Fruit fly (Drosophila melanogaster) whole organism, embryonic: ENCODE data around the gene CG43880.

ENCODE experiments used
- BEAF-32 ChIP-seq: fragments of 200-800 bp; sonication (Bioruptor generic); optimal IDR thresholded peaks from 3 replicates; lab custom pipeline; 2017; ENCODE audit warnings: missing biosample characterization, missing genetic modification characterization, mild to moderate bottlenecking, moderate library complexity, missing genetic modification reagents
- Bgb ChIP-seq: fragments of 200-800 bp; sonication (Bioruptor generic); IDR thresholded peaks from 2 replicates; pipeline ENCODE4 v1.3.6; 2022; ENCODE audit warnings: missing biosample characterization, missing genetic modification characterization; ENCODE audit not compliant: partially characterized antibody
- CG10462 ChIP-seq: fragments of 200-800 bp; sonication (Bioruptor generic); optimal IDR thresholded peaks from 2 replicates; lab custom pipeline; 2016; ENCODE audit warnings: missing biosample characterization, missing genetic modification characterization
- CG11504 ChIP-seq: fragments of 200-800 bp; sonication (Bioruptor generic); optimal IDR thresholded peaks from 3 replicates; lab custom pipeline; 2019; ENCODE audit warnings: missing biosample characterization, mild to moderate bottlenecking, missing genetic modification characterization, moderate library complexity
- CG14710 ChIP-seq: fragments of 200-800 bp; sonication (Bioruptor generic); optimal IDR thresholded peaks from 3 replicates; lab custom pipeline; 2019; ENCODE audit warnings: missing biosample characterization, mild to moderate bottlenecking, missing genetic modification characterization, moderate library complexity
- CG17568 ChIP-seq: fragments of 200-800 bp; sonication (Bioruptor generic); optimal IDR thresholded peaks from 2 replicates; lab custom pipeline; 2018; ENCODE audit warnings: missing biosample characterization, mild to moderate bottlenecking, missing genetic modification characterization, moderate library complexity
- CG2116 ChIP-seq: fragments of 200-800 bp; sonication (Bioruptor generic); optimal IDR thresholded peaks from 3 replicates; lab custom pipeline; 2018; ENCODE audit warnings: missing biosample characterization, mild to moderate bottlenecking, missing genetic modification characterization
- CG2120 ChIP-seq: fragments of 200-800 bp; sonication (Bioruptor generic); optimal IDR thresholded peaks from 3 replicates; lab custom pipeline; 2016; ENCODE audit warnings: missing biosample characterization, missing genetic modification characterization
- CG34224 ChIP-seq: fragments of 200-800 bp; sonication (Bioruptor generic); IDR thresholded peaks from 3 replicates; pipeline ENCODE4 v1.3.6; 2022; ENCODE audit warnings: missing biosample characterization, missing genetic modification characterization; ENCODE audit not compliant: partially characterized antibody
- CG4730 ChIP-seq: fragments of 200-800 bp; sonication (Bioruptor generic); IDR thresholded peaks from 2 replicates; pipeline ENCODE4 v1.3.6; 2022; ENCODE audit warnings: missing biosample characterization, missing genetic modification characterization
- CG6854 ChIP-seq: fragments of 200-800 bp; sonication (Bioruptor generic); optimal IDR thresholded peaks from 3 replicates; lab custom pipeline; 2017; ENCODE audit warnings: missing biosample characterization, mild to moderate bottlenecking, missing genetic modification characterization
- CG7357 ChIP-seq: fragments of 200-800 bp; sonication (Bioruptor generic); IDR thresholded peaks from 3 replicates; pipeline ENCODE4 v1.3.6; 2022; ENCODE audit warnings: missing biosample characterization, missing genetic modification characterization
- CG7963 ChIP-seq: fragments of 200-800 bp; sonication (Bioruptor generic); IDR thresholded peaks from 3 replicates; pipeline ENCODE4 v1.3.6; 2022; ENCODE audit warnings: missing biosample characterization, missing genetic modification characterization; ENCODE audit not compliant: partially characterized antibody
- D ChIP-seq, 2 experiments: fragments of 200-800 bp in 1 of 2; fragments of >200 bp in 1 of 2; sonication (Bioruptor generic) in 1 of 2; optimal IDR thresholded peaks; 2 replicates in 1 of 2; 3 replicates in 1 of 2; lab custom pipeline; 2017; ENCODE audit warnings: mild to moderate bottlenecking in 1 of 2, missing biosample characterization in 1 of 2, missing genetic modification characterization in 1 of 2, missing genetic modification reagents in 1 of 2
- Dip2 ChIP-seq: fragments of 200-800 bp; sonication (Bioruptor generic); IDR thresholded peaks from 2 replicates; pipeline ENCODE4 v1.3.6; 2022; ENCODE audit warnings: missing biosample characterization, missing genetic modification characterization
- Dll ChIP-seq: fragments of 200-800 bp; sonication (Bioruptor generic); IDR thresholded peaks from 4 replicates; pipeline ENCODE4 v1.3.6; 2022; ENCODE audit warnings: missing biosample characterization, missing genetic modification characterization; ENCODE audit not compliant: partially characterized antibody
- Doc2 ChIP-seq: fragments of 200-800 bp; sonication (Bioruptor generic); IDR thresholded peaks from 2 replicates; pipeline ENCODE4 v1.3.6; 2022; ENCODE audit warnings: missing biosample characterization, missing genetic modification characterization
- Doc3 ChIP-seq: fragments of 200-800 bp; sonication (Bioruptor generic); IDR thresholded peaks from 3 replicates; pipeline ENCODE4 v1.3.6; 2022; ENCODE audit warnings: missing biosample characterization, missing genetic modification characterization; ENCODE audit not compliant: partially characterized antibody
- E2f2 ChIP-seq: fragments of 200-800 bp; sonication (Bioruptor generic); IDR thresholded peaks from 2 replicates; pipeline ENCODE4 v1.3.6; 2022; ENCODE audit warnings: missing biosample characterization, missing genetic modification characterization
- HLH4C ChIP-seq: fragments of 200-800 bp; sonication (Bioruptor generic); IDR thresholded peaks from 3 replicates; pipeline ENCODE4 v1.3.6; 2022; ENCODE audit warnings: missing biosample characterization, missing genetic modification characterization; ENCODE audit not compliant: partially characterized antibody
- HLH54F ChIP-seq: fragments of 200-800 bp; sonication (Bioruptor generic); optimal IDR thresholded peaks from 3 replicates; lab custom pipeline; 2016; ENCODE audit warnings: missing biosample characterization, missing genetic modification characterization
- MBD-R2 ChIP-seq: fragments of 200-800 bp; sonication (Bioruptor generic); IDR thresholded peaks from 2 replicates; pipeline ENCODE4 v1.3.6; 2022; ENCODE audit warnings: missing biosample characterization, missing genetic modification characterization
- MESR4 ChIP-seq: fragments of 200-800 bp; sonication (Bioruptor generic); optimal IDR thresholded peaks from 2 replicates; lab custom pipeline; 2018; ENCODE audit warnings: missing biosample characterization, mild to moderate bottlenecking, missing genetic modification characterization, moderate library complexity
- Mes4 ChIP-seq: fragments of 200-800 bp; sonication (Bioruptor generic); optimal IDR thresholded peaks from 2 replicates; lab custom pipeline; 2016; ENCODE audit warnings: missing biosample characterization, missing genetic modification characterization
- Nf-YB ChIP-seq: fragments of 200-800 bp; sonication (Bioruptor generic); optimal IDR thresholded peaks from 3 replicates; lab custom pipeline; 2019; ENCODE audit warnings: missing biosample characterization, mild to moderate bottlenecking, missing genetic modification characterization, moderate library complexity
- Oaz ChIP-seq: fragments of 200-800 bp; sonication (Bioruptor generic); IDR thresholded peaks from 2 replicates; pipeline ENCODE4 v1.3.6; 2022; ENCODE audit warnings: missing biosample characterization, missing genetic modification characterization
- Opbp ChIP-seq: fragments of 200-800 bp; sonication (Bioruptor generic); IDR thresholded peaks from 3 replicates; pipeline ENCODE4 v1.3.6; 2022; ENCODE audit warnings: missing biosample characterization, missing genetic modification characterization; ENCODE audit not compliant: partially characterized antibody
- Six4 ChIP-seq: fragments of 200-800 bp; sonication (Bioruptor generic); optimal IDR thresholded peaks from 2 replicates; lab custom pipeline; 2016; ENCODE audit warnings: missing biosample characterization, missing genetic modification characterization
- ab ChIP-seq: fragments of 200-800 bp; sonication (Bioruptor generic); optimal IDR thresholded peaks from 2 replicates; lab custom pipeline; 2016; ENCODE audit warnings: missing biosample characterization, missing genetic modification characterization
- crp ChIP-seq, 2 experiments: fragments of 200-800 bp; sonication (Bioruptor generic); optimal IDR thresholded peaks; 2 replicates in 1 of 2; 3 replicates in 1 of 2; lab custom pipeline; 2017; ENCODE audit warnings: missing biosample characterization in 2 of 2, missing genetic modification characterization in 2 of 2, mild to moderate bottlenecking in 1 of 2, moderate library complexity in 1 of 2
- dm ChIP-seq: fragments of 200-800 bp; sonication (Bioruptor generic); optimal IDR thresholded peaks from 3 replicates; lab custom pipeline; 2016; ENCODE audit warnings: missing biosample characterization, missing genetic modification characterization
- gcm ChIP-seq: fragments of 200-800 bp; sonication (Bioruptor generic); optimal IDR thresholded peaks from 2 replicates; lab custom pipeline; 2019; ENCODE audit warnings: missing biosample characterization, mild to moderate bottlenecking, missing genetic modification characterization, moderate library complexity
- hbn ChIP-seq: fragments of 200-800 bp; sonication (Bioruptor generic); IDR thresholded peaks from 2 replicates; pipeline ENCODE4 v1.3.6; 2022; ENCODE audit warnings: missing biosample characterization, missing genetic modification characterization; ENCODE audit not compliant: partially characterized antibody
- jumu ChIP-seq: fragments of 200-800 bp; sonication (Bioruptor generic); optimal IDR thresholded peaks from 3 replicates; lab custom pipeline; 2016; ENCODE audit warnings: missing biosample characterization, missing genetic modification characterization
- odd ChIP-seq: fragments of 200-800 bp; sonication (Bioruptor generic); optimal IDR thresholded peaks from 2 replicates; lab custom pipeline; 2017; ENCODE audit warnings: missing biosample characterization, mild to moderate bottlenecking, missing genetic modification characterization
- p53 ChIP-seq: fragments of 200-800 bp; sonication (Bioruptor generic); optimal IDR thresholded peaks from 2 replicates; lab custom pipeline; 2016; ENCODE audit warnings: missing biosample characterization, missing genetic modification characterization
- phol ChIP-seq: fragments of 200-800 bp; sonication (Bioruptor generic); optimal IDR thresholded peaks from 3 replicates; lab custom pipeline; 2018; ENCODE audit warnings: missing biosample characterization, mild to moderate bottlenecking, missing genetic modification characterization, moderate library complexity
- repo ChIP-seq: fragments of 200-800 bp; sonication (Bioruptor generic); optimal IDR thresholded peaks from 2 replicates; lab custom pipeline; 2016; ENCODE audit warnings: missing biosample characterization, missing genetic modification characterization
- scrt ChIP-seq: fragments of 200-800 bp; sonication (Bioruptor generic); optimal IDR thresholded peaks from 2 replicates; lab custom pipeline; 2018; ENCODE audit warnings: missing biosample characterization, mild to moderate bottlenecking, missing genetic modification characterization, moderate library complexity
- sna ChIP-seq: fragments of 200-800 bp; sonication (Bioruptor generic); IDR thresholded peaks from 2 replicates; pipeline ENCODE4 v1.3.6; 2022; ENCODE audit warnings: missing biosample characterization, missing genetic modification characterization; ENCODE audit not compliant: partially characterized antibody
- stc ChIP-seq: fragments of 200-800 bp; sonication (Bioruptor generic); IDR thresholded peaks from 2 replicates; pipeline ENCODE4 v1.3.6; 2022; ENCODE audit warnings: missing biosample characterization, missing genetic modification characterization
- stwl ChIP-seq: fragments of 200-800 bp; sonication (Bioruptor generic); optimal IDR thresholded peaks from 3 replicates; lab custom pipeline; 2018; ENCODE audit warnings: missing biosample characterization, mild to moderate bottlenecking, missing genetic modification characterization, moderate library complexity
- tio ChIP-seq: fragments of 200-800 bp; sonication (Bioruptor generic); optimal IDR thresholded peaks from 2 replicates; lab custom pipeline; 2017; ENCODE audit warnings: missing biosample characterization, missing genetic modification characterization, inconsistent platforms
- tna ChIP-seq: fragments of 200-800 bp; sonication (Bioruptor generic); IDR thresholded peaks from 2 replicates; pipeline ENCODE4 v1.3.6; 2022; ENCODE audit warnings: missing biosample characterization, missing genetic modification characterization; ENCODE audit not compliant: partially characterized antibody
- tup ChIP-seq: fragments of 200-800 bp; sonication (Bioruptor generic); optimal IDR thresholded peaks from 2 replicates; lab custom pipeline; 2016; ENCODE audit warnings: missing biosample characterization, mild to moderate bottlenecking, missing genetic modification characterization, moderate library complexity
- unc-4 ChIP-seq: fragments of 200-800 bp; sonication (Bioruptor generic); IDR thresholded peaks from 2 replicates; pipeline ENCODE4 v1.3.6; 2022; ENCODE audit warnings: missing biosample characterization, missing genetic modification characterization; ENCODE audit not compliant: partially characterized antibody

CG43880 gene

DNA sequence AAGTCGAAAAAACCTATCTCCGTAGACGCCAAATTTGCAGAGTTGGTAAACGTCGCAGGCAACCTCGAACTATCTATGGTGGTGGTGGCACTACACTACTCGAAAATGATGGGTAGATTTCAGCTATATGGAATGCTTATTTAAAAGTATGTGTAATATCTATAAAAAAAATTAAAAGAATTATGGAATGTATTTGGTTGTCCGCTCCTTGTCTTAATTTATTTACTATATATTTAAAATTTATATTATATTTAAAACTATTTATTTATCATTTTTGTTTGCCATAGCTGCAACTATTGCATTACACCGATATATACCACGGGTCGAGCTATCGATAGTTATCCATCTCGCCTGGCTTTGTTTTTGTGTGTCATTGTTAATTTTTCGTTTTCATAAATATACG is 30.0 kb upstream of the CG43880 start, which contains the start of the genes HP4 and CG8209 (continued):
- TF ChIP-seq repo (GFP tag; lab: Kevin White, UChicago) (no peak), E2f2 (GFP tag; lab: Robert Waterston, UW) (peak; percentile 72), CG34224 (GFP tag; lab: Robert Waterston, UW) (peak; percentile 92), CG7963 (GFP tag; lab: Robert Waterston, UW) (peak; percentile 78), tup (peak; percentile 45), D (optimal IDR thresholded peaks at IDR 0.05; lab: Kevin White, UChicago) (no peak), D (GFP tag; optimal IDR thresholded peaks at IDR 0.05; lab: Kevin White, UChicago) (peak; percentile 76), odd (GFP tag; lab: Kevin White, UChicago) (peak; percentile 22)

DNA sequence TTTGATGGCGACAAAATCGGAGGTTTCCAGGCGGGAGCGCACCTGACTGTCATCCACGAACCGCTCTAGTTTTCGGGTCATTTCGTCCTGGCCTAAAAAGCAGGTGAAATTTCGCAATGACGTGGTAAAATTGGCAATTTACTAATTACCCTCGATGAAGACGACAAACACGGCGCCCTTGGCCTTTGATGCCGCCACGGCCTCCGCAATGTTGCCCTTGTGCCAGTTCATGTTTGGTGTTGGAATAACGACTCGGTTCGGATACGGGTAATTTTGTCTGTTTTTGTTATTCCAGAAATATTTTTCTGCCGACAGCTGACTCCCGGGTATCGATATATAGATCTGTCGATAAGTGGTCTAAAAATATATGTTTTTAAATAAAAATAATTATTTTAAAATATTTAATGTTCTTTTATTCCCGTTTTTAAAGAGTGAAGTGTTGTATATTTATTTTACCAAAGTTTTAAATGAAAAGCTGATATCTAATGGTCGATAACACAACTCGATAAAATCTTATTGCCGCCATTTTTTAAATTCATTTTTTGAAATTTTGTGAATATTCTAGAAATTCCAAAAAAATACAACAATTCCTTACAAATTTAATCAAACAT is 28.7 kb upstream of the CG43880 start, which contains the start of gene CG8042:
TSS of gene CG8042 (minus strand) at position 321 of the 611 bp plus-strand sequence.
- no peak for TF ChIP-seq tio (GFP tag; lab: Kevin White, UChicago)
- TF ChIP-seq CG7357, result no peak
- TF ChIP-seq CG17568 (GFP tag; lab: Kevin White, UChicago), result no peak
- TF ChIP-seq tna (GFP tag; lab: Robert Waterston, UW), result peak; percentile 37; the same call in 1 of the 2 replicates
- peak; percentile 67 for TF ChIP-seq sna (GFP tag; lab: Robert Waterston, UW)
- TF ChIP-seq HLH54F (GFP tag; lab: Kevin White, UChicago), result no peak
- no peak for TF ChIP-seq CG11504
- TF ChIP-seq CG2116 (GFP tag; lab: Kevin White, UChicago), result peak; percentile 71
- no peak for TF ChIP-seq ab
- TF ChIP-seq Bgb, result 0 out of 2 replicates have a peak, but pooled peaks have one; percentile 40
- TF ChIP-seq MESR4 (GFP tag; lab: Kevin White, UChicago), result peak; percentile 41
- TF ChIP-seq Dll (GFP tag; lab: Robert Waterston, UW), result peak; percentile 84
- no peak for TF ChIP-seq Six4
- no peak for TF ChIP-seq Nf-YB (GFP tag; lab: Kevin White, UChicago)
- peak; percentile 55; the same call in 1 of the 2 replicates for TF ChIP-seq MBD-R2 (GFP tag; lab: Robert Waterston, UW)
- TF ChIP-seq jumu (GFP tag; lab: Kevin White, UChicago), result no peak
- TF ChIP-seq p53 (GFP tag; lab: Kevin White, UChicago), result no peak
- TF ChIP-seq gcm, result no peak
- TF ChIP-seq hbn (GFP tag; lab: Robert Waterston, UW), result peak; percentile 60
- no peak for TF ChIP-seq stc (GFP tag; lab: Robert Waterston, UW)
- no peak for TF ChIP-seq scrt
- TF ChIP-seq Oaz, result no peak
- peak; percentile 69 for TF ChIP-seq unc-4 (GFP tag; lab: Robert Waterston, UW)
- TF ChIP-seq CG4730 (GFP tag; lab: Robert Waterston, UW), result no peak
- peak in 1 of 2 experiments; percentile 76 for TF ChIP-seq crp (GFP tag; optimal IDR thresholded peaks at IDR 0.05; lab: Kevin White, UChicago)
- no peak for TF ChIP-seq Doc2 (GFP tag; lab: Robert Waterston, UW)
- no peak for TF ChIP-seq CG6854
- peak; percentile 11 for TF ChIP-seq stwl
- TF ChIP-seq BEAF-32, result peak; percentile 43
- TF ChIP-seq CG14710 (tag; lab: Kevin White, UChicago), result peak; percentile 20
- TF ChIP-seq Doc3, result peak; percentile 67
- TF ChIP-seq Dip2 (GFP tag; lab: Robert Waterston, UW), result no peak
- TF ChIP-seq CG2120 (GFP tag; lab: Kevin White, UChicago), result no peak
- no peak for TF ChIP-seq Mes4 (GFP tag; lab: Kevin White, UChicago)
- peak; percentile 53 for TF ChIP-seq phol (tag; lab: Kevin White, UChicago)
- peak; percentile 32; the same call in 1 of the 3 replicates for TF ChIP-seq Opbp
- TF ChIP-seq CG10462 (GFP tag; lab: Kevin White, UChicago), result no peak
- peak; percentile 54; the same call in 2 of the 3 replicates for TF ChIP-seq HLH4C (GFP tag; lab: Robert Waterston, UW)
- no peak for TF ChIP-seq dm (GFP tag; lab: Kevin White, UChicago)
- no peak for TF ChIP-seq tup
